Worm (Caenorhabditis elegans) whole organism, L2 larva: ENCODE results near the gene T04G9.4.

Experiments
- aly-2 ChIP-seq: fragments of 150-350 bp; optimal IDR thresholded peaks from 2 replicates; lab custom pipeline; 2014; ENCODE audit warnings: missing biosample characterization, missing genetic modification characterization
- elt-1 ChIP-seq: fragments of 150-350 bp; optimal IDR thresholded peaks from 2 replicates; lab custom pipeline; 2014; ENCODE audit warnings: missing biosample characterization, missing genetic modification characterization
- lsy-2 ChIP-seq, 2 experiments: fragments of 150-350 bp in 1 of 2; sonication (generic microtip) in 1 of 2; optimal IDR thresholded peaks; 2 replicates each; lab custom pipeline; 2014 to 2017; ENCODE audit warnings: missing biosample characterization in 2 of 2, missing genetic modification characterization in 2 of 2
- nhr-11 ChIP-seq: fragments of 150-350 bp; optimal IDR thresholded peaks from 2 replicates; lab custom pipeline; 2014; ENCODE audit warnings: missing biosample characterization, missing genetic modification characterization
- nhr-12 ChIP-seq: fragments of 150-350 bp; optimal IDR thresholded peaks from 2 replicates; lab custom pipeline; 2014; ENCODE audit warnings: missing biosample characterization, missing genetic modification characterization
- unc-39 ChIP-seq: fragments of 150-350 bp; optimal IDR thresholded peaks from 2 replicates; lab custom pipeline; 2014; ENCODE audit warnings: missing biosample characterization, missing genetic modification characterization
- unc-62 ChIP-seq: fragments of 150-350 bp; optimal IDR thresholded peaks from 2 replicates; lab custom pipeline; 2014; ENCODE audit warnings: missing biosample characterization, missing genetic modification reagents, missing genetic modification characterization

DNA sequence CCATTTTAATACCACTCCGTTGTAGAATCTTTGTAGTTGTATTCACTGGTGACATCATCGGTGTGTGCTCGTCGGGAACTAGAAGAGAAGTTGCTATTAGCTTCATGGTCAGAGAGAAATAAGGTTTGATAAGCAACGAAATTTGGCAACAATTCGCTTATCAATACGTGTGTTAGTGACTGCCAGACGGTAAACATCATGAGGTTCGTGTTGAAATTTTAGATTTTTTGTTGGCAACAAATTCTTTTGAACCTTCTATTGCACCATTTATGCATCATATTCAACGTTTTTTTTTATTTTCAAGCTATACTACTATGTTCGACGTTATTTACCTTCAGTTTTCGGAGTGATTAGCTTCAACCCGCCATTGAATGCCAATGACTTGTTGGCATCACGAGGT, 51.5 kb downstream of the T04G9.4 start:
- TF ChIP-seq unc-62 (GFP tag; lab: Kevin White, UChicago) (no peak), elt-1 (no peak), lsy-2 (tag; optimal IDR thresholded peaks at IDR 0.05; lab: Kevin White, UChicago) (no peak), unc-39 (no peak), nhr-12 (tag; lab: Kevin White, UChicago) (no peak), nhr-11 (no peak), aly-2 (tag; lab: Kevin White, UChicago) (no peak)
